In the genomic region with DNA sequence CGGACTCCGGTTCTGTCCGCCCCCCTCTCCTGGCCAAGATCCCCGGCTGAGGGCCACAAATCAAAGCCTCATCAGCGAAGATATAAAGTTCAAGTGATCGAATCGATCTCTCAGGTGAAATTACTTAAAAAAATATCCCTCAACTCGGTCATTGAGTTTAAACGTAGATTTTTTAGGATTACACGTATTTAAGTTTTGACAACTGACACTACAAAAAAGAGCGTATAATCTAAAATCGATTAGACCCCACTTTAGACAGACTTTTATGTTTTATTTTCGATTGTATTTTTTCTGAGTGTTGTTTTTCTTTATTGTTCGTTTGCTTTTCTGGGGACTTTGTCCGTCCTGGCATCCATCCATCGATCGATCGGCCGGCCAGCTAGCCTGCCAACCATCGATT, we compare ENCODE assay signal across 4 fruit fly cellular contexts.
TF ChIP-seq lines count a peak whose summit lies in the region.

No protein-coding gene starts in this region.

- no peak for TF ChIP-seq CTCF in whole organism, embryonic (GFP tag; optimal IDR thresholded peaks at IDR 0.05; lab: Kevin White, UChicago)

TF ChIP-seq in whole organism, embryonic, 481 proteins besides CTCF, POLR2A, EP300 and RAD21:
- TF ChIP-seq nom (GFP tag; optimal IDR thresholded peaks at IDR 0.05; lab: Kevin White, UChicago) = peak; percentile 28
- TF ChIP-seq HLH3B (GFP tag; IDR thresholded peaks at IDR 0.05; lab: Robert Waterston, UW) = no peak

TF ChIP-seq in whole organism, prepupa, 60 proteins besides CTCF, POLR2A, EP300 and RAD21 (continues in another document):
- peak; percentile 55 for TF ChIP-seq CG3032 (tag; optimal IDR thresholded peaks at IDR 0.05; lab: Kevin White, UChicago)
- TF ChIP-seq CG11762 (GFP tag; optimal IDR thresholded peaks at IDR 0.05; lab: Kevin White, UChicago; ENCODE audit: insufficient read depth) = no peak
- TF ChIP-seq Eip75B (GFP tag; optimal IDR thresholded peaks at IDR 0.05; lab: Kevin White, UChicago) = peak; percentile 22
- peak; percentile 36 for TF ChIP-seq Met (GFP tag; optimal IDR thresholded peaks at IDR 0.05; lab: Kevin White, UChicago)
- TF ChIP-seq acj6 (GFP tag; optimal IDR thresholded peaks at IDR 0.05; lab: Kevin White, UChicago) = peak; percentile 9
- TF ChIP-seq dac (GFP tag; optimal IDR thresholded peaks at IDR 0.05; lab: Kevin White, UChicago) = no peak
- TF ChIP-seq salr (GFP tag; optimal IDR thresholded peaks at IDR 0.05; lab: Kevin White, UChicago) = no peak
- TF ChIP-seq CG34406 (GFP tag; optimal IDR thresholded peaks at IDR 0.05; lab: Kevin White, UChicago) = peak; percentile 11
- no peak for TF ChIP-seq CG11294 (GFP tag; IDR thresholded peaks at IDR 0.05; lab: Robert Waterston, UW)
- no peak for TF ChIP-seq CG16779 (tag; optimal IDR thresholded peaks at IDR 0.05; lab: Kevin White, UChicago)
- peak; percentile 13 for TF ChIP-seq CG31627 (GFP tag; optimal IDR thresholded peaks at IDR 0.05; lab: Kevin White, UChicago)
- no peak for TF ChIP-seq CG6276 (GFP tag; optimal IDR thresholded peaks at IDR 0.05; lab: Kevin White, UChicago)
- no peak for TF ChIP-seq Lpt (GFP tag; optimal IDR thresholded peaks at IDR 0.05; lab: Kevin White, UChicago)
- TF ChIP-seq CG6163 (GFP tag; IDR thresholded peaks at IDR 0.05; lab: Robert Waterston, UW) = no peak
- TF ChIP-seq vri (GFP tag; optimal IDR thresholded peaks at IDR 0.05; lab: Kevin White, UChicago) = no peak
- TF ChIP-seq achi (GFP tag; optimal IDR thresholded peaks at IDR 0.05; lab: Kevin White, UChicago) = peak; percentile 15
- no peak for TF ChIP-seq Gug (GFP tag; IDR thresholded peaks at IDR 0.05; lab: Robert Waterston, UW)
- TF ChIP-seq CG10631 (GFP tag; optimal IDR thresholded peaks at IDR 0.05; lab: Kevin White, UChicago) = peak; percentile 19
- peak; percentile 47 for TF ChIP-seq Ets96B (tag; optimal IDR thresholded peaks at IDR 0.05; lab: Kevin White, UChicago)
- no peak for TF ChIP-seq CG6854 (GFP tag; optimal IDR thresholded peaks at IDR 0.05; lab: Kevin White, UChicago)
- TF ChIP-seq CG6792 (GFP tag; optimal IDR thresholded peaks at IDR 0.05; lab: Kevin White, UChicago) = peak; percentile 20
- no peak for TF ChIP-seq Hr4 (GFP tag; optimal IDR thresholded peaks at IDR 0.05; lab: Kevin White, UChicago)
- TF ChIP-seq CG8119 (GFP tag; IDR thresholded peaks at IDR 0.05; lab: Robert Waterston, UW) = no peak
- TF ChIP-seq cyc (GFP tag; optimal IDR thresholded peaks at IDR 0.05; lab: Kevin White, UChicago) = no peak
- no peak for TF ChIP-seq Sox15 (GFP tag; optimal IDR thresholded peaks at IDR 0.05; lab: Kevin White, UChicago)
- TF ChIP-seq Sox14 (GFP tag; optimal IDR thresholded peaks at IDR 0.05; lab: Kevin White, UChicago) = peak; percentile 18
- TF ChIP-seq lz (GFP tag; optimal IDR thresholded peaks at IDR 0.05; lab: Kevin White, UChicago) = peak; percentile 6
- TF ChIP-seq Eip93F (GFP tag; optimal IDR thresholded peaks at IDR 0.05; lab: Kevin White, UChicago) = no peak
- TF ChIP-seq fd59A (GFP tag; optimal IDR thresholded peaks at IDR 0.05; lab: Kevin White, UChicago) = peak; percentile 37

TF ChIP-seq in whole organism, pupa, 21 proteins besides CTCF, POLR2A, EP300 and RAD21:
- TF ChIP-seq CG8159 (tag; optimal IDR thresholded peaks at IDR 0.05; lab: Kevin White, UChicago) (peak; percentile 63), CG15710 (tag; optimal IDR thresholded peaks at IDR 0.05; lab: Kevin White, UChicago) (peak; percentile 54), CG34367 (tag; optimal IDR thresholded peaks at IDR 0.05; lab: Kevin White, UChicago) (peak; percentile 48), CG9948 (tag; optimal IDR thresholded peaks at IDR 0.05; lab: Kevin White, UChicago) (peak; percentile 36), CG8301 (tag; optimal IDR thresholded peaks at IDR 0.05; lab: Kevin White, UChicago) (no peak), CG17806 (tag; optimal IDR thresholded peaks at IDR 0.05; lab: Kevin White, UChicago) (peak; percentile 54)

TF ChIP-seq in whole organism, wandering third instar larva, 38 proteins besides CTCF, POLR2A, EP300 and RAD21:
- peak in 1 of 2 experiments; percentile 16 for TF ChIP-seq foxo (GFP tag; optimal IDR thresholded peaks at IDR 0.05; lab: Kevin White, UChicago)
- TF ChIP-seq h (GFP tag; optimal IDR thresholded peaks at IDR 0.05; lab: Kevin White, UChicago) = peak; percentile 4
- peak; percentile 3 for TF ChIP-seq OdsH (GFP tag; optimal IDR thresholded peaks at IDR 0.05; lab: Kevin White, UChicago)
- TF ChIP-seq psq (GFP tag; optimal IDR thresholded peaks at IDR 0.05; lab: Kevin White, UChicago) = no peak
- peak; percentile 3 for TF ChIP-seq rgr (GFP tag; optimal IDR thresholded peaks at IDR 0.05; lab: Kevin White, UChicago)
- no peak for TF ChIP-seq sage (GFP tag; optimal IDR thresholded peaks at IDR 0.05; lab: Kevin White, UChicago)
- no peak for TF ChIP-seq Abd-B (GFP tag; optimal IDR thresholded peaks at IDR 0.05; lab: Kevin White, UChicago)
- TF ChIP-seq Hr83 (GFP tag; optimal IDR thresholded peaks at IDR 0.05; lab: Kevin White, UChicago; ENCODE audit: poor library complexity, severe bottlenecking) = no peak
- TF ChIP-seq Sp1 (GFP tag; optimal IDR thresholded peaks at IDR 0.05; lab: Kevin White, UChicago) = no peak
- TF ChIP-seq br (GFP tag; optimal IDR thresholded peaks at IDR 0.05; lab: Kevin White, UChicago) = peak; percentile 11
- no peak for TF ChIP-seq CG32264 (GFP tag; optimal IDR thresholded peaks at IDR 0.05; lab: Kevin White, UChicago)
- no peak for TF ChIP-seq HLH106 (tag; optimal IDR thresholded peaks at IDR 0.05; lab: Kevin White, UChicago)
- TF ChIP-seq dl (GFP tag; optimal IDR thresholded peaks at IDR 0.05; lab: Kevin White, UChicago; ENCODE audit: insufficient read depth in 1 of 2, partially characterized antibody in 2 of 2) = no peak
- TF ChIP-seq Myc (optimal IDR thresholded peaks at IDR 0.05; lab: Kevin White, UChicago) = no peak

Comparison
In these comparisons a context has a peak if more than half of its experiments do, and no peak if none do; other contexts are left out.
1. Of the 7 proteins assayed by ChIP-seq in both whole organism, embryonic and whole organism, prepupa: peak only in whole organism, embryonic: none; only in whole organism, prepupa: Hr39 and Sox102F; in both: none; in neither: 5.